Fruit fly (Drosophila melanogaster) whole organism, embryonic: ENCODE results near the gene nudC.

ENCODE experiments used
- Atf-2 ChIP-seq: fragments of 200-800 bp; sonication (Bioruptor generic); optimal IDR thresholded peaks from 2 replicates; lab custom pipeline; 2016; ENCODE audit warnings: missing biosample characterization, missing genetic modification characterization
- CG10267 ChIP-seq: fragments of 200-800 bp; sonication (Bioruptor generic); optimal IDR thresholded peaks from 2 replicates; lab custom pipeline; 2018; ENCODE audit warnings: missing biosample characterization, mild to moderate bottlenecking, missing genetic modification characterization, moderate library complexity
- CG10654 ChIP-seq: fragments of 200-800 bp; sonication (Bioruptor generic); optimal IDR thresholded peaks from 2 replicates; lab custom pipeline; 2016; ENCODE audit warnings: missing biosample characterization, missing genetic modification characterization
- CG10979 ChIP-seq: fragments of 200-800 bp; sonication (Bioruptor generic); optimal IDR thresholded peaks from 2 replicates; lab custom pipeline; 2018; ENCODE audit warnings: missing biosample characterization, mild to moderate bottlenecking, missing genetic modification characterization, moderate library complexity
- CG11504 ChIP-seq: fragments of 200-800 bp; sonication (Bioruptor generic); optimal IDR thresholded peaks from 3 replicates; lab custom pipeline; 2019; ENCODE audit warnings: missing biosample characterization, mild to moderate bottlenecking, missing genetic modification characterization, moderate library complexity
- CG12391 ChIP-seq: fragments of 200-800 bp; sonication (Bioruptor generic); optimal IDR thresholded peaks from 3 replicates; lab custom pipeline; 2018; ENCODE audit warnings: missing biosample characterization, mild to moderate bottlenecking, missing genetic modification characterization, moderate library complexity
- CG12659 ChIP-seq: fragments of 200-800 bp; sonication (Bioruptor generic); optimal IDR thresholded peaks from 3 replicates; lab custom pipeline; 2017; ENCODE audit warnings: mild to moderate bottlenecking, missing biosample characterization, missing genetic modification reagents, missing genetic modification characterization
- CG12744 ChIP-seq: fragments of 200-800 bp; sonication (Bioruptor generic); optimal IDR thresholded peaks from 2 replicates; lab custom pipeline; 2016; ENCODE audit warnings: missing biosample characterization, missing genetic modification characterization
- CG14014 ChIP-seq: fragments of 200-800 bp; sonication (Bioruptor generic); IDR thresholded peaks from 2 replicates; pipeline ENCODE4 v1.3.6; 2022; ENCODE audit warnings: missing biosample characterization, missing genetic modification characterization
- CG14667 ChIP-seq: fragments of 200-800 bp; sonication (Bioruptor generic); IDR thresholded peaks from 2 replicates; pipeline ENCODE4 v1.3.6; 2022; ENCODE audit warnings: missing biosample characterization, missing genetic modification characterization
- CG14860 ChIP-seq: fragments of 200-800 bp; sonication (Bioruptor generic); IDR thresholded peaks from 3 replicates; pipeline ENCODE4 v1.3.6; 2022; ENCODE audit warnings: missing biosample characterization, missing genetic modification characterization; ENCODE audit not compliant: partially characterized antibody
- CG17912 ChIP-seq: fragments of 200-800 bp; sonication (Bioruptor generic); optimal IDR thresholded peaks from 2 replicates; lab custom pipeline; 2018; ENCODE audit warnings: missing biosample characterization, mild to moderate bottlenecking, missing genetic modification characterization
- CG1792 ChIP-seq: fragments of 200-800 bp; sonication (Bioruptor generic); optimal IDR thresholded peaks from 2 replicates; lab custom pipeline; 2016; ENCODE audit warnings: missing biosample characterization, missing genetic modification characterization
- CG33213 ChIP-seq: fragments of 200-800 bp; sonication (Bioruptor generic); optimal IDR thresholded peaks from 3 replicates; lab custom pipeline; 2016; ENCODE audit warnings: missing biosample characterization, missing genetic modification characterization
- CG6683 ChIP-seq: fragments of 200-800 bp; sonication (Bioruptor generic); optimal IDR thresholded peaks from 2 replicates; lab custom pipeline; 2017; ENCODE audit warnings: missing biosample characterization, mild to moderate bottlenecking, missing genetic modification characterization, missing genetic modification reagents
- CG6854 ChIP-seq: fragments of 200-800 bp; sonication (Bioruptor generic); optimal IDR thresholded peaks from 3 replicates; lab custom pipeline; 2017; ENCODE audit warnings: missing biosample characterization, mild to moderate bottlenecking, missing genetic modification characterization
- CG7357 ChIP-seq: fragments of 200-800 bp; sonication (Bioruptor generic); IDR thresholded peaks from 3 replicates; pipeline ENCODE4 v1.3.6; 2022; ENCODE audit warnings: missing biosample characterization, missing genetic modification characterization
- CG7839 ChIP-seq: fragments of 200-800 bp; sonication (Bioruptor generic); optimal IDR thresholded peaks from 3 replicates; lab custom pipeline; 2018; ENCODE audit warnings: missing biosample characterization, mild to moderate bottlenecking, missing genetic modification characterization, moderate library complexity
- CG8290 ChIP-seq, 3 experiments: fragments of 200-800 bp; sonication (Bioruptor generic); optimal IDR thresholded peaks; 2 replicates each; lab custom pipeline; 2016 to 2019; ENCODE audit warnings: missing biosample characterization in 3 of 3, missing genetic modification characterization in 3 of 3, mild to moderate bottlenecking in 2 of 3, moderate library complexity in 1 of 3
- CG9817 ChIP-seq: fragments of 200-800 bp; sonication (Bioruptor generic); optimal IDR thresholded peaks from 2 replicates; lab custom pipeline; 2018; ENCODE audit warnings: missing biosample characterization, mild to moderate bottlenecking, missing genetic modification characterization, moderate library complexity
- CTCF ChIP-seq: fragments of 200-800 bp; sonication (Bioruptor generic); optimal IDR thresholded peaks from 2 replicates; lab custom pipeline; 2017; ENCODE audit warnings: missing biosample characterization, mild to moderate bottlenecking, missing genetic modification characterization, moderate library complexity
- Ets65A ChIP-seq: fragments of 200-800 bp; sonication (Bioruptor generic); peaks from one replicate; lab custom pipeline; 2016; ENCODE audit warnings: missing biosample characterization, missing genetic modification characterization
- Fer1 ChIP-seq: fragments of 200-800 bp; sonication (Bioruptor generic); optimal IDR thresholded peaks from 2 replicates; lab custom pipeline; 2017; ENCODE audit warnings: missing biosample characterization, mild to moderate bottlenecking, missing genetic modification characterization
- HLHmδ ChIP-seq: fragments of 200-800 bp; sonication (Bioruptor generic); optimal IDR thresholded peaks from 2 replicates; lab custom pipeline; 2018; ENCODE audit warnings: missing biosample characterization, mild to moderate bottlenecking, missing genetic modification characterization, moderate library complexity
- Hey ChIP-seq: fragments of 200-800 bp; sonication (Bioruptor generic); optimal IDR thresholded peaks from 3 replicates; lab custom pipeline; 2018; ENCODE audit warnings: missing biosample characterization, mild to moderate bottlenecking, missing genetic modification characterization
- Nf-YC ChIP-seq: fragments of 200-800 bp; optimal IDR thresholded peaks from 3 replicates; lab custom pipeline; 2019; ENCODE audit warnings: missing biosample characterization, mild to moderate bottlenecking, missing genetic modification characterization, moderate library complexity
- Opbp ChIP-seq: fragments of 200-800 bp; sonication (Bioruptor generic); IDR thresholded peaks from 3 replicates; pipeline ENCODE4 v1.3.6; 2022; ENCODE audit warnings: missing biosample characterization, missing genetic modification characterization; ENCODE audit not compliant: partially characterized antibody
- Ptx1 ChIP-seq: fragments of 200-800 bp; sonication (Bioruptor generic); IDR thresholded peaks from 2 replicates; pipeline ENCODE4 v1.3.6; 2022; ENCODE audit warnings: missing biosample characterization, missing genetic modification characterization
- Scr ChIP-seq: fragments of 200-800 bp; sonication (Bioruptor generic); IDR thresholded peaks from 2 replicates; pipeline ENCODE4 v1.3.6; 2022; ENCODE audit warnings: missing biosample characterization, missing genetic modification characterization; ENCODE audit not compliant: partially characterized antibody
- Trl ChIP-seq, 3 experiments: fragments of >200 bp in 2 of 3; fragments of 200-800 bp in 1 of 3; sonication (Bioruptor generic) in 1 of 3; optimal IDR thresholded peaks; 2 replicates in 1 of 3; 3 replicates in 2 of 3; lab custom pipeline; 2016 to 2017; ENCODE audit warnings: missing biosample characterization in 1 of 3, missing genetic modification characterization in 1 of 3
- Xrp1 ChIP-seq: fragments of 200-800 bp; sonication (Bioruptor generic); IDR thresholded peaks from 2 replicates; pipeline ENCODE4 v1.3.6; 2022; ENCODE audit warnings: missing biosample characterization, missing genetic modification characterization
- ato ChIP-seq: fragments of 200-800 bp; sonication (Bioruptor generic); IDR thresholded peaks from 2 replicates; pipeline ENCODE4 v1.3.6; 2022; ENCODE audit warnings: missing biosample characterization, missing genetic modification characterization; ENCODE audit not compliant: partially characterized antibody
- bcd ChIP-seq: fragments of 200-800 bp; sonication (Bioruptor generic); optimal IDR thresholded peaks from 2 replicates; lab custom pipeline; 2017; ENCODE audit warnings: missing biosample characterization, mild to moderate bottlenecking, missing genetic modification characterization
- cwo ChIP-seq: fragments of 200-800 bp; sonication (Bioruptor generic); optimal IDR thresholded peaks from 3 replicates; lab custom pipeline; 2017; ENCODE audit warnings: missing biosample characterization, missing genetic modification characterization, mild to moderate bottlenecking, moderate library complexity, missing genetic modification reagents
- emc ChIP-seq: fragments of 200-800 bp; sonication (Bioruptor generic); optimal IDR thresholded peaks from 2 replicates; lab custom pipeline; 2016; ENCODE audit warnings: missing biosample characterization, missing genetic modification characterization
- esg ChIP-seq: fragments of 200-800 bp; sonication (Bioruptor generic); conservative IDR thresholded peaks from 2 replicates; pipeline ENCODE4 v1.3.6; 2022; ENCODE audit warnings: missing biosample characterization, missing genetic modification characterization
- fu2 ChIP-seq: fragments of 200-800 bp; sonication (Bioruptor generic); optimal IDR thresholded peaks from 2 replicates; lab custom pipeline; 2016; ENCODE audit warnings: missing biosample characterization, missing genetic modification characterization
- gt ChIP-seq: fragments of 200-800 bp; sonication (Bioruptor generic); IDR thresholded peaks from 2 replicates; pipeline ENCODE4 v1.3.6; 2022; ENCODE audit warnings: missing biosample characterization, missing genetic modification characterization
- ham ChIP-seq: fragments of 200-800 bp; sonication (Bioruptor generic); IDR thresholded peaks from 2 replicates; pipeline ENCODE4 v1.3.6; 2022; ENCODE audit warnings: missing biosample characterization, missing genetic modification characterization
- onecut ChIP-seq: fragments of 200-800 bp; sonication (Bioruptor generic); IDR thresholded peaks from 2 replicates; pipeline ENCODE4 v1.3.6; 2022; ENCODE audit warnings: missing biosample characterization, missing genetic modification characterization
- pros ChIP-seq: fragments of 200-800 bp; sonication (Bioruptor generic); optimal IDR thresholded peaks from 3 replicates; lab custom pipeline; 2019; ENCODE audit warnings: missing biosample characterization, mild to moderate bottlenecking, missing genetic modification characterization, moderate library complexity
- rib ChIP-seq: fragments of 200-800 bp; sonication (Bioruptor generic); IDR thresholded peaks from 2 replicates; pipeline ENCODE4 v1.3.6; 2022; ENCODE audit warnings: missing biosample characterization, missing genetic modification characterization
- tin ChIP-seq: fragments of 200-800 bp; sonication (Bioruptor generic); optimal IDR thresholded peaks from 3 replicates; lab custom pipeline; 2016; ENCODE audit warnings: missing biosample characterization, missing genetic modification characterization
- tx ChIP-seq: fragments of 200-800 bp; sonication (Bioruptor generic); optimal IDR thresholded peaks from 2 replicates; lab custom pipeline; 2016; ENCODE audit warnings: missing biosample characterization, missing genetic modification characterization
- unpg ChIP-seq: fragments of 200-800 bp; sonication (Bioruptor generic); optimal IDR thresholded peaks from 3 replicates; lab custom pipeline; 2018; ENCODE audit warnings: missing biosample characterization, mild to moderate bottlenecking, missing genetic modification characterization, moderate library complexity
- usp ChIP-seq: fragments of >200 bp; optimal IDR thresholded peaks from 2 replicates; lab custom pipeline; 2017; ENCODE audit warnings: missing biosample characterization, missing genetic modification characterization
- zen2 ChIP-seq: fragments of 200-800 bp; sonication (Bioruptor generic); IDR thresholded peaks from 3 replicates; pipeline ENCODE4 v1.3.6; 2022; ENCODE audit warnings: missing biosample characterization, missing genetic modification characterization; ENCODE audit not compliant: partially characterized antibody

Gene nudC

dm6 chr3L:16805806-16806719, 1.3 kb downstream of the nudC start (continued):
- TF ChIP-seq CG33213, result no peak
- TF ChIP-seq CG12391 (tag; lab: Kevin White, UChicago), result peak; percentile 52
- TF ChIP-seq CG6683, result peak; percentile 50
- TF ChIP-seq bcd (GFP tag; lab: Kevin White, UChicago), result peak; percentile 44
- TF ChIP-seq unpg (GFP tag; lab: Kevin White, UChicago), result peak; percentile 67
- TF ChIP-seq CG7357, result 0 out of 3 replicates have a peak, but pooled peaks have one; percentile 24
- TF ChIP-seq gt, result no peak
- peak; percentile 58 for TF ChIP-seq CG11504 (tag; lab: Kevin White, UChicago)
- TF ChIP-seq ham (GFP tag; lab: Robert Waterston, UW), result no peak
- no peak for TF ChIP-seq CG8290 (GFP tag; optimal IDR thresholded peaks at IDR 0.05; lab: Kevin White, UChicago)
- peak in 1 of 2 experiments; percentile 42 for TF ChIP-seq CG8290 (tag; optimal IDR thresholded peaks at IDR 0.05; lab: Kevin White, UChicago)
- peak; percentile 51; the same call in 1 of the 2 replicates for TF ChIP-seq Ptx1 (GFP tag; lab: Robert Waterston, UW)
- TF ChIP-seq CG12744 (GFP tag; lab: Kevin White, UChicago), result peak; percentile 9
- peak; percentile 55 for TF ChIP-seq Ets65A (GFP tag; lab: Kevin White, UChicago)
- TF ChIP-seq Xrp1 (GFP tag; lab: Robert Waterston, UW), result peak; percentile 60; the same call in 1 of the 2 replicates
- TF ChIP-seq CTCF (GFP tag; lab: Kevin White, UChicago), result no peak
- no peak; the same call in 1 of the 2 replicates for TF ChIP-seq rib
- peak; percentile 17 for TF ChIP-seq CG10654 (GFP tag; lab: Kevin White, UChicago)
- peak; percentile 75 for TF ChIP-seq Fer1 (GFP tag; lab: Kevin White, UChicago)
- no peak for TF ChIP-seq CG17912 (GFP tag; lab: Kevin White, UChicago)
- TF ChIP-seq Atf-2 (GFP tag; lab: Kevin White, UChicago), result no peak
- TF ChIP-seq CG12659 (GFP tag; lab: Kevin White, UChicago), result peak; percentile 12
- TF ChIP-seq esg (GFP tag; lab: Robert Waterston, UW), result peak; percentile 36; the same call in 1 of the 2 replicates
- TF ChIP-seq CG14667 (GFP tag; lab: Robert Waterston, UW), result no peak
- no peak for TF ChIP-seq usp (GFP tag; lab: Kevin White, UChicago)
- no peak for TF ChIP-seq Opbp (GFP tag; lab: Robert Waterston, UW)
- TF ChIP-seq CG14014 (GFP tag; lab: Robert Waterston, UW), result peak; percentile 62; the same call in 1 of the 2 replicates
- peak; percentile 44 for TF ChIP-seq CG9817
- TF ChIP-seq Nf-YC (tag; lab: Kevin White, UChicago), result no peak
- peak; percentile 13 for TF ChIP-seq CG10267 (tag; lab: Kevin White, UChicago)
- TF ChIP-seq fu2 (GFP tag; lab: Kevin White, UChicago), result peak; percentile 10
- no peak for TF ChIP-seq Hey
- TF ChIP-seq tin, result peak; percentile 28
- peak; percentile 29 for TF ChIP-seq pros (GFP tag; lab: Kevin White, UChicago)
- TF ChIP-seq ato (GFP tag; lab: Robert Waterston, UW), result no peak
- TF ChIP-seq Trl (optimal IDR thresholded peaks at IDR 0.05; lab: Kevin White, UChicago), result peak; percentile 33 to 44
- no peak for TF ChIP-seq Trl (GFP tag; optimal IDR thresholded peaks at IDR 0.05; lab: Kevin White, UChicago)
- TF ChIP-seq tx (GFP tag; lab: Kevin White, UChicago), result no peak
- TF ChIP-seq onecut, result no peak
- TF ChIP-seq CG1792, result peak; percentile 27
- peak; percentile 39 for TF ChIP-seq CG6854 (GFP tag; lab: Kevin White, UChicago)
- TF ChIP-seq CG14860 (GFP tag; lab: Robert Waterston, UW), result no peak
- peak; percentile 60 for TF ChIP-seq CG10979 (tag; lab: Kevin White, UChicago)
- TF ChIP-seq emc (GFP tag; lab: Kevin White, UChicago), result no peak
- no peak; the same call in 1 of the 2 replicates for TF ChIP-seq Scr
- TF ChIP-seq HLHmδ (GFP tag; lab: Kevin White, UChicago), result no peak
- TF ChIP-seq zen2 (GFP tag; lab: Robert Waterston, UW), result no peak
- peak; percentile 67 for TF ChIP-seq CG7839 (tag; lab: Kevin White, UChicago)
- peak; percentile 54 for TF ChIP-seq cwo (GFP tag; lab: Kevin White, UChicago)
